Fruit fly (Drosophila melanogaster) whole organism, embryonic: ENCODE results near the gene kay.

Experiments
- Abd-B ChIP-seq: fragments of 200-800 bp; sonication (Bioruptor generic); optimal IDR thresholded peaks from 2 replicates; lab custom pipeline; 2018; ENCODE audit warnings: missing biosample characterization, mild to moderate bottlenecking, missing genetic modification characterization, moderate library complexity
- Adf1 ChIP-seq: fragments of 200-800 bp; sonication (Bioruptor generic); IDR thresholded peaks from 2 replicates; pipeline ENCODE4 v1.3.6; 2022; ENCODE audit warnings: missing biosample characterization, missing genetic modification characterization
- CG11456 ChIP-seq: fragments of 200-800 bp; sonication (Bioruptor generic); IDR thresholded peaks from 3 replicates; pipeline ENCODE4 v1.3.6; 2022; ENCODE audit warnings: missing biosample characterization, missing genetic modification characterization
- CG11504 ChIP-seq: fragments of 200-800 bp; sonication (Bioruptor generic); optimal IDR thresholded peaks from 3 replicates; lab custom pipeline; 2019; ENCODE audit warnings: missing biosample characterization, mild to moderate bottlenecking, missing genetic modification characterization, moderate library complexity
- CG11695 ChIP-seq: fragments of 200-800 bp; sonication (Bioruptor generic); IDR thresholded peaks from 3 replicates; pipeline ENCODE4 v1.3.6; 2022; ENCODE audit warnings: missing biosample characterization, missing genetic modification characterization
- CG14014 ChIP-seq: fragments of 200-800 bp; sonication (Bioruptor generic); IDR thresholded peaks from 2 replicates; pipeline ENCODE4 v1.3.6; 2022; ENCODE audit warnings: missing biosample characterization, missing genetic modification characterization
- CG14441 ChIP-seq: fragments of 200-800 bp; sonication (Bioruptor generic); IDR thresholded peaks from 2 replicates; pipeline ENCODE4 v1.3.6; 2022; ENCODE audit warnings: missing biosample characterization, missing genetic modification characterization
- CG15073 ChIP-seq: fragments of 200-800 bp; sonication (Bioruptor generic); optimal IDR thresholded peaks from 2 replicates; lab custom pipeline; 2016; ENCODE audit warnings: missing biosample characterization, missing genetic modification characterization
- CG15696 ChIP-seq: fragments of 200-800 bp; sonication (Bioruptor generic); optimal IDR thresholded peaks from 2 replicates; lab custom pipeline; 2019; ENCODE audit warnings: missing biosample characterization, mild to moderate bottlenecking, missing genetic modification characterization, moderate library complexity
- CG17385 ChIP-seq: fragments of 200-800 bp; sonication (Bioruptor generic); optimal IDR thresholded peaks from 3 replicates; lab custom pipeline; 2018; ENCODE audit warnings: missing biosample characterization, mild to moderate bottlenecking, missing genetic modification characterization
- CG17568 ChIP-seq: fragments of 200-800 bp; sonication (Bioruptor generic); optimal IDR thresholded peaks from 2 replicates; lab custom pipeline; 2018; ENCODE audit warnings: missing biosample characterization, mild to moderate bottlenecking, missing genetic modification characterization, moderate library complexity
- CG2120 ChIP-seq: fragments of 200-800 bp; sonication (Bioruptor generic); optimal IDR thresholded peaks from 3 replicates; lab custom pipeline; 2016; ENCODE audit warnings: missing biosample characterization, missing genetic modification characterization
- CG3065 ChIP-seq: fragments of 200-800 bp; sonication (Bioruptor generic); optimal IDR thresholded peaks from 2 replicates; lab custom pipeline; 2016; ENCODE audit warnings: missing biosample characterization, missing genetic modification characterization
- CG32772 ChIP-seq: fragments of 200-800 bp; sonication (Bioruptor generic); IDR thresholded peaks from 2 replicates; pipeline ENCODE4 v1.3.6; 2022; ENCODE audit warnings: missing biosample characterization, missing genetic modification characterization
- CG3726 ChIP-seq: fragments of 200-800 bp; sonication (Bioruptor generic); IDR thresholded peaks from 3 replicates; pipeline ENCODE4, ENCODE4 v1.3.6; 2022; ENCODE audit warnings: missing biosample characterization, missing genetic modification characterization
- CG4328 ChIP-seq: fragments of 200-800 bp; sonication (Bioruptor generic); optimal IDR thresholded peaks from 3 replicates; lab custom pipeline; 2017; ENCODE audit warnings: missing biosample characterization, missing genetic modification reagents, missing genetic modification characterization
- CG6254 ChIP-seq: fragments of 200-800 bp; sonication (Bioruptor generic); optimal IDR thresholded peaks from 3 replicates; lab custom pipeline; 2017; ENCODE audit warnings: mild to moderate bottlenecking, missing biosample characterization, missing genetic modification reagents, missing genetic modification characterization
- CG7271 ChIP-seq: fragments of 200-800 bp; sonication (Bioruptor generic); optimal IDR thresholded peaks from 2 replicates; lab custom pipeline; 2018; ENCODE audit warnings: missing biosample characterization, mild to moderate bottlenecking, missing genetic modification characterization, moderate library complexity
- CG8478 ChIP-seq: fragments of >200 bp; optimal IDR thresholded peaks from 2 replicates; lab custom pipeline; 2018
- CG9215 ChIP-seq: fragments of 200-800 bp; sonication (Bioruptor generic); IDR thresholded peaks from 2 replicates; pipeline ENCODE4 v1.3.6; 2022; ENCODE audit warnings: missing biosample characterization, missing genetic modification characterization
- CrebB ChIP-seq: fragments of 200-800 bp; sonication (Bioruptor generic); optimal IDR thresholded peaks from 3 replicates; lab custom pipeline; 2018; ENCODE audit warnings: missing biosample characterization, mild to moderate bottlenecking, missing genetic modification characterization
- Eip74EF ChIP-seq, 2 experiments: fragments of 200-800 bp in 1 of 2; fragments of >200 bp in 1 of 2; sonication (Bioruptor generic) in 1 of 2; optimal IDR thresholded peaks; 2 replicates each; lab custom pipeline; 2017 to 2019; ENCODE audit warnings: missing biosample characterization in 2 of 2, missing genetic modification characterization in 2 of 2, mild to moderate bottlenecking in 1 of 2, moderate library complexity in 1 of 2
- Fer2 ChIP-seq: fragments of 200-800 bp; sonication (Bioruptor generic); optimal IDR thresholded peaks from 2 replicates; lab custom pipeline; 2018; ENCODE audit warnings: missing biosample characterization, mild to moderate bottlenecking, missing genetic modification characterization, moderate library complexity
- H15 ChIP-seq: fragments of 200-800 bp; sonication (Bioruptor generic); IDR thresholded peaks from 3 replicates; pipeline ENCODE4 v1.3.6; 2022; ENCODE audit warnings: missing biosample characterization, missing genetic modification characterization
- Hey ChIP-seq: fragments of 200-800 bp; sonication (Bioruptor generic); optimal IDR thresholded peaks from 3 replicates; lab custom pipeline; 2018; ENCODE audit warnings: missing biosample characterization, mild to moderate bottlenecking, missing genetic modification characterization
- Hr39 ChIP-seq: fragments of >200 bp; optimal IDR thresholded peaks from 2 replicates; lab custom pipeline; 2017
- Med ChIP-seq: fragments of 200-800 bp; sonication (Bioruptor generic); peaks from one replicate; lab custom pipeline; 2016; ENCODE audit warnings: missing biosample characterization, missing genetic modification characterization, mild to moderate bottlenecking, inconsistent platforms, moderate library complexity
- Neu2 ChIP-seq: fragments of 200-800 bp; sonication (Bioruptor generic); optimal IDR thresholded peaks from 3 replicates; lab custom pipeline; 2016; ENCODE audit warnings: missing biosample characterization, missing genetic modification characterization, borderline replicate concordance
- Nf-YB ChIP-seq: fragments of 200-800 bp; sonication (Bioruptor generic); optimal IDR thresholded peaks from 3 replicates; lab custom pipeline; 2019; ENCODE audit warnings: missing biosample characterization, mild to moderate bottlenecking, missing genetic modification characterization, moderate library complexity
- Side ChIP-seq: fragments of 200-800 bp; sonication (Bioruptor generic); optimal IDR thresholded peaks from 2 replicates; lab custom pipeline; 2016; ENCODE audit warnings: missing biosample characterization, missing genetic modification characterization
- aop ChIP-seq: fragments of 200-800 bp; sonication (Bioruptor generic); IDR thresholded peaks from 2 replicates; pipeline ENCODE4 v1.3.6; 2022; ENCODE audit warnings: missing biosample characterization, missing genetic modification characterization
- bigmax ChIP-seq: fragments of 200-800 bp; sonication (Bioruptor generic); optimal IDR thresholded peaks from 2 replicates; lab custom pipeline; 2018; ENCODE audit warnings: missing biosample characterization, mild to moderate bottlenecking, missing genetic modification characterization
- br ChIP-seq: fragments of >200 bp; optimal IDR thresholded peaks from 2 replicates; lab custom pipeline; 2017
- chif ChIP-seq, 2 experiments: fragments of 200-800 bp; sonication (Bioruptor generic); optimal IDR thresholded peaks; 3 replicates each; lab custom pipeline; 2016; ENCODE audit warnings: missing biosample characterization in 2 of 2, missing genetic modification characterization in 2 of 2
- chn ChIP-seq: fragments of 200-800 bp; sonication (Bioruptor generic); optimal IDR thresholded peaks from 2 replicates; lab custom pipeline; 2016; ENCODE audit warnings: missing biosample characterization, missing genetic modification characterization
- ems ChIP-seq: fragments of 200-800 bp; sonication (Bioruptor generic); optimal IDR thresholded peaks from 3 replicates; lab custom pipeline; 2016; ENCODE audit warnings: missing biosample characterization, missing genetic modification characterization
- gro ChIP-seq: fragments of 200-800 bp; sonication (Bioruptor generic); optimal IDR thresholded peaks from 2 replicates; lab custom pipeline; 2016; ENCODE audit warnings: missing biosample characterization, missing genetic modification characterization
- gsb ChIP-seq: fragments of 200-800 bp; sonication (Bioruptor generic); IDR thresholded peaks from 2 replicates; pipeline ENCODE4 v1.3.6; 2022; ENCODE audit warnings: missing biosample characterization, missing genetic modification characterization
- gt ChIP-seq: fragments of 200-800 bp; sonication (Bioruptor generic); IDR thresholded peaks from 2 replicates; pipeline ENCODE4 v1.3.6; 2022; ENCODE audit warnings: missing biosample characterization, missing genetic modification characterization
- her ChIP-seq: fragments of 200-800 bp; sonication (Bioruptor generic); optimal IDR thresholded peaks from 2 replicates; lab custom pipeline; 2016; ENCODE audit warnings: missing biosample characterization, missing genetic modification characterization
- jumu ChIP-seq: fragments of 200-800 bp; sonication (Bioruptor generic); optimal IDR thresholded peaks from 3 replicates; lab custom pipeline; 2016; ENCODE audit warnings: missing biosample characterization, missing genetic modification characterization
- lmd ChIP-seq: fragments of 200-800 bp; sonication (Bioruptor generic); IDR thresholded peaks from 2 replicates; pipeline ENCODE4 v1.3.6; 2022; ENCODE audit warnings: missing biosample characterization, missing genetic modification characterization
- nerfin-2 ChIP-seq: fragments of 200-800 bp; sonication (Bioruptor generic); IDR thresholded peaks from 2 replicates; pipeline ENCODE4 v1.3.6; 2022; ENCODE audit warnings: missing biosample characterization, missing genetic modification characterization; ENCODE audit not compliant: partially characterized antibody
- pfk ChIP-seq: fragments of 200-800 bp; sonication (Bioruptor generic); optimal IDR thresholded peaks from 2 replicates; lab custom pipeline; 2018; ENCODE audit warnings: missing biosample characterization, mild to moderate bottlenecking, missing genetic modification characterization, moderate library complexity
- pita ChIP-seq: fragments of 200-800 bp; sonication (Bioruptor generic); optimal IDR thresholded peaks from 2 replicates; lab custom pipeline; 2017; ENCODE audit warnings: missing biosample characterization, mild to moderate bottlenecking, missing genetic modification characterization
- ranshi ChIP-seq: fragments of 200-800 bp; sonication (Bioruptor generic); IDR thresholded peaks from 2 replicates; pipeline ENCODE4 v1.3.6; 2022; ENCODE audit warnings: missing biosample characterization, missing genetic modification characterization
- rib ChIP-seq: fragments of 200-800 bp; sonication (Bioruptor generic); IDR thresholded peaks from 2 replicates; pipeline ENCODE4 v1.3.6; 2022; ENCODE audit warnings: missing biosample characterization, missing genetic modification characterization
- run ChIP-seq: fragments of 200-800 bp; sonication (Bioruptor generic); optimal IDR thresholded peaks from 3 replicates; lab custom pipeline; 2018; ENCODE audit warnings: missing biosample characterization, mild to moderate bottlenecking, missing genetic modification characterization
- sens ChIP-seq: fragments of 200-800 bp; sonication (Bioruptor generic); peaks from one replicate; lab custom pipeline; 2016; ENCODE audit warnings: missing biosample characterization, missing genetic modification characterization
- sens-2 ChIP-seq: fragments of 200-800 bp; sonication (Bioruptor generic); IDR thresholded peaks from 2 replicates; pipeline ENCODE4 v1.3.6; 2022; ENCODE audit warnings: missing biosample characterization, missing genetic modification characterization
- trem ChIP-seq: fragments of 200-800 bp; optimal IDR thresholded peaks from 3 replicates; lab custom pipeline; 2019; ENCODE audit warnings: missing biosample characterization, mild to moderate bottlenecking, missing genetic modification characterization, moderate library complexity
- zen ChIP-seq: fragments of 200-800 bp; sonication (Bioruptor generic); optimal IDR thresholded peaks from 3 replicates; lab custom pipeline; 2018; ENCODE audit warnings: missing biosample characterization, mild to moderate bottlenecking, missing genetic modification characterization, moderate library complexity

kay gene

DNA sequence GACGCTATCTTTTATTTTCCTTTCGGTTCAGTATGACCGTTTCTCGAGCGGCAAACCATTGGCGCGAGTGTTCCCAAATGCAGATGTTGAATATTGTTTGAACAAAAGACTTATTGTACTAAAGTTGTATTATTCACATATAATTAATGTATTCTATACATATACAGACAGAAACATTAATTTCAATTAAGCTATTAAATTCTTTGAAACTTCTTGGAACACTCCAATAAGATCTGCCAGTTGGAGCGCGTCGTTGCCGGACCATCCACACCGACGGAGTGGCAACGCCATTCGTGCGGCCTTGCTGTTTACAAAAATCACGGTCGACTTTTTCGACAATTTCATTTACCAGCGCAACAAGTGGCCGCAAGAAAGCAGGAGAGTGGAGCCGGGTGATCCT lies 20.7 kb upstream of the kay start, which contains the start of the genes Wdr24 and IntS11 (continued):
- TF ChIP-seq Neu2 (GFP tag; lab: Kevin White, UChicago) (no peak), CG17385 (peak; percentile 64), CG15073 (GFP tag; lab: Kevin White, UChicago) (no peak), gsb (GFP tag; lab: Robert Waterston, UW) (peak; percentile 86), Med (GFP tag; lab: Kevin White, UChicago) (peak; percentile 96), jumu (peak; percentile 56), CG11695 (GFP tag; lab: Robert Waterston, UW) (peak; percentile 72; the same call in 2 of the 3 replicates), her (no peak), gt (GFP tag; lab: Robert Waterston, UW) (peak; percentile 68), CG3065 (GFP tag; lab: Kevin White, UChicago) (no peak), run (no peak), rib (GFP tag; lab: Robert Waterston, UW) (peak; percentile 91), Hr39 (lab: Kevin White, UChicago) (no peak), H15 (peak; percentile 88), ranshi (GFP tag; lab: Robert Waterston, UW) (peak; percentile 94), Abd-B (GFP tag; lab: Kevin White, UChicago) (peak; percentile 95), CrebB (peak; percentile 79), CG14014 (GFP tag; lab: Robert Waterston, UW) (peak; percentile 94), CG6254 (GFP tag; lab: Kevin White, UChicago) (peak; percentile 30), CG15696 (tag; lab: Kevin White, UChicago) (peak; percentile 60), chn (GFP tag; lab: Kevin White, UChicago) (peak; percentile 83), pfk (no peak), zen (tag; lab: Kevin White, UChicago) (peak; percentile 59), CG11504 (tag; lab: Kevin White, UChicago) (no peak), sens (GFP tag; lab: Kevin White, UChicago) (peak; percentile 93), Side (no peak), CG8478 (lab: Kevin White, UChicago) (no peak), Fer2 (peak; percentile 80), sens-2 (GFP tag; lab: Robert Waterston, UW) (0 out of 2 replicates have a peak, but pooled peaks have one; percentile 27), trem (tag; lab: Kevin White, UChicago) (peak; percentile 73), chif (GFP tag; optimal IDR thresholded peaks at IDR 0.05; lab: Kevin White, UChicago) (peak; percentile 28 to 71), CG2120 (GFP tag; lab: Kevin White, UChicago) (peak; percentile 97), CG9215 (GFP tag; lab: Robert Waterston, UW) (peak; percentile 93), CG14441 (GFP tag; lab: Robert Waterston, UW) (peak; percentile 96), nerfin-2 (0 out of 2 replicates have a peak, but pooled peaks have one; percentile 9), CG4328 (GFP tag; lab: Kevin White, UChicago) (peak; percentile 47), Hey (tag; lab: Kevin White, UChicago) (no peak), Nf-YB (GFP tag; lab: Kevin White, UChicago) (peak; percentile 44), bigmax (no peak), CG7271 (tag; lab: Kevin White, UChicago) (no peak), CG17568 (no peak), Eip74EF (GFP tag; optimal IDR thresholded peaks at IDR 0.05; lab: Kevin White, UChicago) (no peak), lmd (GFP tag; lab: Robert Waterston, UW) (peak; percentile 94), gro (GFP tag; lab: Kevin White, UChicago) (peak; percentile 57), CG32772 (GFP tag; lab: Robert Waterston, UW) (peak; percentile 97), aop (GFP tag; lab: Robert Waterston, UW) (peak; percentile 14; the same call in 1 of the 2 replicates), CG11456 (peak; percentile 93), br (lab: Kevin White, UChicago) (no peak), pita (GFP tag; lab: Kevin White, UChicago) (no peak), Adf1 (GFP tag; lab: Robert Waterston, UW) (peak; percentile 71), ems (GFP tag; lab: Kevin White, UChicago) (peak; percentile 69), CG3726 (GFP tag; lab: Robert Waterston, UW) (peak; percentile 85; the same call in 2 of the 3 replicates)
